Fruit fly (Drosophila melanogaster): ENCODE data around the gene daed.
A peak's percentile ranks its signal among the peaks of the same experiment; 100 is the strongest.

daed gene

dm6 chr2L:2196590-2197474 is 19.3 kb downstream of the daed start (continued):
- TF ChIP-seq Adf1 (GFP tag; IDR thresholded peaks at IDR 0.05) (no peak), CG18599 (GFP tag; optimal IDR thresholded peaks at IDR 0.05) (peak; percentile 73), CG7928 (GFP tag; optimal IDR thresholded peaks at IDR 0.05) (peak; percentile 4), ham (GFP tag; IDR thresholded peaks at IDR 0.05) (no peak), CG9437 (GFP tag; optimal IDR thresholded peaks at IDR 0.05) (peak; percentile 1), h (optimal IDR thresholded peaks at IDR 0.05) (no peak), Rx (GFP tag; IDR thresholded peaks at IDR 0.05) (no peak), grau (tag; optimal IDR thresholded peaks at IDR 0.05) (peak; percentile 68), ems (GFP tag; optimal IDR thresholded peaks at IDR 0.05) (no peak), CG13123 (GFP tag; optimal IDR thresholded peaks at IDR 0.05) (peak; percentile 1), CG8388 (GFP tag; optimal IDR thresholded peaks at IDR 0.05) (no peak), Antp (GFP tag; optimal IDR thresholded peaks at IDR 0.05) (peak; percentile 18), CG4404 (GFP tag; IDR thresholded peaks at IDR 0.05) (no peak), Usf (GFP tag; optimal IDR thresholded peaks at IDR 0.05) (peak; percentile 68), vfl (GFP tag; optimal IDR thresholded peaks at IDR 0.05) (peak; percentile 11), CG15011 (GFP tag; optimal IDR thresholded peaks at IDR 0.05) (peak; percentile 53), NC2α (GFP tag; optimal IDR thresholded peaks at IDR 0.05) (no peak), fd3F (GFP tag; optimal IDR thresholded peaks at IDR 0.05) (peak; percentile 9), TFAM (GFP tag; optimal IDR thresholded peaks at IDR 0.05) (no peak), CG7372 (GFP tag; IDR thresholded peaks at IDR 0.05) (no peak), sug (tag; optimal IDR thresholded peaks at IDR 0.05) (peak; percentile 88), CG3995 (GFP tag; optimal IDR thresholded peaks at IDR 0.05) (peak; percentile 17), CG12942 (GFP tag; optimal IDR thresholded peaks at IDR 0.05) (peak; percentile 8), CG10366 (GFP tag; IDR thresholded peaks at IDR 0.05) (no peak), kni (GFP tag; optimal IDR thresholded peaks at IDR 0.05) (peak; percentile 99), Chrac-16 (GFP tag; optimal IDR thresholded peaks at IDR 0.05) (peak; percentile 37), Dek (tag; optimal IDR thresholded peaks at IDR 0.05) (peak; percentile 56), CG13624 (GFP tag; optimal IDR thresholded peaks at IDR 0.05) (no peak), run (tag; optimal IDR thresholded peaks at IDR 0.05) (no peak), CG34422 (GFP tag; IDR thresholded peaks at IDR 0.05) (no peak), odd (GFP tag; optimal IDR thresholded peaks at IDR 0.05) (peak; percentile 38), CG8089 (GFP tag; optimal IDR thresholded peaks at IDR 0.05) (peak; percentile 16), CG15073 (GFP tag; optimal IDR thresholded peaks at IDR 0.05) (no peak), emc (GFP tag; optimal IDR thresholded peaks at IDR 0.05) (no peak), otp (GFP tag; IDR thresholded peaks at IDR 0.05) (no peak), Blimp-1 (GFP tag; optimal IDR thresholded peaks at IDR 0.05) (peak; percentile 16), CG14860 (GFP tag; IDR thresholded peaks at IDR 0.05; ENCODE audit: partially characterized antibody) (no peak), CG31365 (tag; optimal IDR thresholded peaks at IDR 0.05) (peak; percentile 63), Side (GFP tag; optimal IDR thresholded peaks at IDR 0.05) (peak; percentile 59), CG11085 (GFP tag; IDR thresholded peaks at IDR 0.05) (no peak), CG5180 (GFP tag; optimal IDR thresholded peaks at IDR 0.05) (peak; percentile 96), CG15479 (GFP tag; optimal IDR thresholded peaks at IDR 0.05) (peak; percentile 87), amos (GFP tag; IDR thresholded peaks at IDR 0.05; ENCODE audit: partially characterized antibody) (no peak), zen2 (GFP tag; IDR thresholded peaks at IDR 0.05; ENCODE audit: partially characterized antibody) (no peak), CG14050 (GFP tag; IDR thresholded peaks at IDR 0.05) (no peak), CG7357 (GFP tag; IDR thresholded peaks at IDR 0.05) (peak; percentile 87), unc-4 (GFP tag; IDR thresholded peaks at IDR 0.05; ENCODE audit: partially characterized antibody) (no peak), fd102C (GFP tag; optimal IDR thresholded peaks at IDR 0.05) (no peak), Xbp1 (GFP tag; optimal IDR thresholded peaks at IDR 0.05) (peak; percentile 59)
